Worm (Caenorhabditis elegans): ENCODE measurements around the gene cnx-1.
A peak's percentile ranks its signal among the peaks of the same experiment; 100 is the strongest.

Gene cnx-1

ce11 chrIII:9804997-9805610 is 11.8 kb downstream of the cnx-1 start, which contains the start of gene riok-3 (continued):
- TF ChIP-seq B0019.2 (GFP tag; conservative IDR thresholded peaks at IDR 0.05) (no peak), tbx-9 (tag; optimal IDR thresholded peaks at IDR 0.05; ENCODE audit: borderline replicate concordance) (no peak), ztf-3 (GFP tag; optimal IDR thresholded peaks at IDR 0.05) (peak; percentile 19), nhr-179 (tag; optimal IDR thresholded peaks at IDR 0.05) (no peak), ama-1 (optimal IDR thresholded peaks at IDR 0.05) (no peak), ama-1 (GFP tag; optimal IDR thresholded peaks at IDR 0.05) (no peak), aptf-3 (GFP tag; IDR thresholded peaks at IDR 0.05) (no peak), lag-1 (GFP tag; IDR thresholded peaks at IDR 0.05) (no peak), akir-1 (GFP tag; optimal IDR thresholded peaks at IDR 0.05) (no peak), let-526 (GFP tag; IDR thresholded peaks at IDR 0.05) (no peak), athp-1 (tag; optimal IDR thresholded peaks at IDR 0.05) (no peak), snpc-3.4 (tag; optimal IDR thresholded peaks at IDR 0.05) (no peak), pha-4 (tag; optimal IDR thresholded peaks at IDR 0.05) (no peak), atf-7 (tag; optimal IDR thresholded peaks at IDR 0.05) (no peak), tbp1 (GFP tag; optimal IDR thresholded peaks at IDR 0.05) (peak; percentile 15), attf-6 (GFP tag; IDR thresholded peaks at IDR 0.05) (no peak), aptf-2 (GFP tag; conservative IDR thresholded peaks at IDR 0.05) (no peak), madf-6 (GFP tag; IDR thresholded peaks at IDR 0.05) (no peak; the same call in 1 of the 2 replicates), bed-2 (GFP tag; IDR thresholded peaks at IDR 0.05) (no peak), ztf-6 (GFP tag; IDR thresholded peaks at IDR 0.05) (no peak), lin-35 (GFP tag; optimal IDR thresholded peaks at IDR 0.05) (no peak), mcd-1 (GFP tag; IDR thresholded peaks at IDR 0.05) (peak; percentile 33; the same call in 1 of the 2 replicates), nfya-2 (GFP tag; IDR thresholded peaks at IDR 0.05) (no peak), Y67H2A.10 (GFP tag; conservative IDR thresholded peaks at IDR 0.05) (no peak), pbrm-1 (GFP tag; IDR thresholded peaks at IDR 0.05) (peak; percentile 49; the same call in 1 of the 2 replicates), F52B5.7 (tag; optimal IDR thresholded peaks at IDR 0.05) (no peak), lir-1 (GFP tag; conservative IDR thresholded peaks at IDR 0.05) (no peak), ccch-3 (GFP tag; optimal IDR thresholded peaks at IDR 0.05) (no peak), ceh-40 (GFP tag; IDR thresholded peaks at IDR 0.05) (no peak), zim-3 (tag; optimal IDR thresholded peaks at IDR 0.05) (peak; percentile 67), ztf-22 (GFP tag; optimal IDR thresholded peaks at IDR 0.05) (no peak), F37B4.10 (GFP tag; IDR thresholded peaks at IDR 0.05) (no peak), ztf-18 (tag; optimal IDR thresholded peaks at IDR 0.05) (no peak), hmg-1.2 (GFP tag; IDR thresholded peaks at IDR 0.05) (no peak), hsf-1 (GFP tag; IDR thresholded peaks at IDR 0.05) (no peak), dox-1 (GFP tag; IDR thresholded peaks at IDR 0.05) (peak; percentile 33; the same call in 1 of the 2 replicates), hlh-12 (tag; optimal IDR thresholded peaks at IDR 0.05) (no peak), egl-44 (GFP tag; IDR thresholded peaks at IDR 0.05) (no peak), rpc-1 (optimal IDR thresholded peaks at IDR 0.05) (no peak), rpc-1 (tag; optimal IDR thresholded peaks at IDR 0.05) (no peak), lin-54 (GFP tag; optimal IDR thresholded peaks at IDR 0.05) (no peak), die-1 (tag; optimal IDR thresholded peaks at IDR 0.05) (no peak), F49E8.2 (tag; optimal IDR thresholded peaks at IDR 0.05; ENCODE audit: insufficient read depth) (no peak), snpc-1.1 (tag; optimal IDR thresholded peaks at IDR 0.05; ENCODE audit: insufficient read depth) (no peak), F33H1.4 (GFP tag; IDR thresholded peaks at IDR 0.05) (no peak), egrh-3 (GFP tag; IDR thresholded peaks at IDR 0.05) (no peak), repo-1 (tag; optimal IDR thresholded peaks at IDR 0.05) (peak; percentile 77), attf-5 (GFP tag; optimal IDR thresholded peaks at IDR 0.05) (no peak), B0261.1 (tag; optimal IDR thresholded peaks at IDR 0.05) (no peak), B0035.1 (tag; optimal IDR thresholded peaks at IDR 0.05) (no peak)

All from whole organism, young adult.